Fruit fly (Drosophila melanogaster): ENCODE results near the gene Hibch.

dm6 chr3R:15366839-15367238 is 9.8 kb downstream of the Hibch start:
- TF ChIP-seq Pif1B (GFP tag; optimal IDR thresholded peaks at IDR 0.05) (no peak), rn (GFP tag; IDR thresholded peaks at IDR 0.05) (no peak), CG9948 (tag; optimal IDR thresholded peaks at IDR 0.05) (peak; percentile 43), Pif1A (GFP tag; optimal IDR thresholded peaks at IDR 0.05) (no peak), Snoo (tag; optimal IDR thresholded peaks at IDR 0.05) (peak; percentile 19), CG34367 (tag; optimal IDR thresholded peaks at IDR 0.05) (no peak), EcR (GFP tag; optimal IDR thresholded peaks at IDR 0.05) (no peak)
